In the genomic region with DNA sequence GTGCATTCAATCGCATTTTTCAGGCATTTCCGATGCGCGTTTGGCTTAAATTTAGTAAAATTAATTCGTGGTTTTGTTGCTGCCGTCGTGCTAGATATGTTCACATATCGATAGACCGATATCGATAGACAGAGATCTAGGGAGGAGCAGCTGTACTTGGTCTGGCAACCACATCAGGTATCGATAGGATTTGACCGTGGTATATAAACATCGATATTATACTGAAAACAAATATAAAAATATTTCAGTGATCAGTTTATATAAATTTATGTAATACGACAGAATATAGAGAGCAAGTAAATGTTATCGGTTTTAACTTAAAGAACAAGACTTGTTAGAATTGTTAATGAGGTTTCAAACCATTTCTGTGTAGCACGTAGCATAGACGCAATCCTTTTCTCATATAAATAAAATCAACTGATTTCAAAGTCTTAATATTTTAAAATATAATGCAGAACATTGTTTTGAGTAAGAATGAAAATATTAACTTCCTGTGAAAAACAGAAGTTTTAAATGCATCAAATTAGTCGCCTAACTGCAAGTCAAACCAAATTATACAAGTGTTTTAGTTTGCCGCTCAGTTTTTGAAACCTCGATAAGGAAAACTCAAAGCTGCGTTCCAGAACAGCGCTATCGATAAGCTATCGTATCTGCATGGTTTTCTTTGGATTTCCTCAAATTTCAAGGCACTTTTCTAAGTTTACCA, we compare ENCODE assay signal across 1 fruit fly cellular context.
A peak's percentile ranks its signal among the peaks of the same experiment; 100 is the strongest.
TF ChIP-seq lines count a peak whose summit lies in the region.

TSS of gene wts (minus strand) at position 130 of the 706 bp plus-strand sequence.
TSS of gene dj-1beta (plus strand) at position 628 of the 706 bp plus-strand sequence.

TF ChIP-seq in whole organism, embryonic, 481 proteins besides CTCF, POLR2A, EP300 and RAD21 (continued from another document):
- TF ChIP-seq pan (optimal IDR thresholded peaks at IDR 0.05; lab: Kevin White, UChicago): no peak
- TF ChIP-seq pan (GFP tag; optimal IDR thresholded peaks at IDR 0.05 in 1 of 2, IDR thresholded peaks at IDR 0.05 in 1 of 2): no peak
- no peak for TF ChIP-seq CG7928 (GFP tag; optimal IDR thresholded peaks at IDR 0.05; lab: Kevin White, UChicago)
- no peak for TF ChIP-seq z (GFP tag; IDR thresholded peaks at IDR 0.05; lab: Robert Waterston, UW)
- no peak for TF ChIP-seq wek (GFP tag; optimal IDR thresholded peaks at IDR 0.05; lab: Kevin White, UChicago)
- TF ChIP-seq caup (GFP tag; optimal IDR thresholded peaks at IDR 0.05; lab: Kevin White, UChicago; ENCODE audit: severe bottlenecking): no peak
- TF ChIP-seq zen2 (GFP tag; IDR thresholded peaks at IDR 0.05; lab: Robert Waterston, UW; ENCODE audit: partially characterized antibody): peak; percentile 89
- peak; percentile 83 for TF ChIP-seq CG34224 (GFP tag; IDR thresholded peaks at IDR 0.05; lab: Robert Waterston, UW; ENCODE audit: partially characterized antibody)
- TF ChIP-seq kah (GFP tag; optimal IDR thresholded peaks at IDR 0.05; lab: Kevin White, UChicago): no peak
- no peak for TF ChIP-seq Hand (GFP tag; optimal IDR thresholded peaks at IDR 0.05; lab: Kevin White, UChicago)
- peak; percentile 30 for TF ChIP-seq PHDP (tag; optimal IDR thresholded peaks at IDR 0.05; lab: Kevin White, UChicago)
- no peak for TF ChIP-seq CG5245 (GFP tag; optimal IDR thresholded peaks at IDR 0.05; lab: Kevin White, UChicago)
- TF ChIP-seq CG17912 (GFP tag; optimal IDR thresholded peaks at IDR 0.05; lab: Kevin White, UChicago): no peak
- peak; percentile 97 for TF ChIP-seq Bgb (GFP tag; IDR thresholded peaks at IDR 0.05; lab: Robert Waterston, UW; ENCODE audit: partially characterized antibody)
- no peak for TF ChIP-seq tx (GFP tag; optimal IDR thresholded peaks at IDR 0.05; lab: Kevin White, UChicago)
- no peak for TF ChIP-seq Usf (GFP tag; optimal IDR thresholded peaks at IDR 0.05; lab: Kevin White, UChicago)
- no peak for TF ChIP-seq hth (optimal IDR thresholded peaks at IDR 0.05; lab: Kevin White, UChicago)
- TF ChIP-seq Fer3 (tag; optimal IDR thresholded peaks at IDR 0.05; lab: Kevin White, UChicago): no peak
- TF ChIP-seq CG11456 (GFP tag; IDR thresholded peaks at IDR 0.05; lab: Robert Waterston, UW): no peak
- no peak for TF ChIP-seq al (GFP tag; IDR thresholded peaks at IDR 0.05; lab: Robert Waterston, UW)
- TF ChIP-seq schlank (tag; optimal IDR thresholded peaks at IDR 0.05; lab: Kevin White, UChicago): no peak
- no peak for TF ChIP-seq Bteb2 (GFP tag; optimal IDR thresholded peaks at IDR 0.05; lab: Kevin White, UChicago)
- TF ChIP-seq CG3995 (GFP tag; optimal IDR thresholded peaks at IDR 0.05; lab: Kevin White, UChicago): peak; percentile 89
- no peak for TF ChIP-seq salm (tag; optimal IDR thresholded peaks at IDR 0.05; lab: Kevin White, UChicago)
- no peak for TF ChIP-seq Fer2 (tag; optimal IDR thresholded peaks at IDR 0.05; lab: Kevin White, UChicago)
- TF ChIP-seq grau (tag; optimal IDR thresholded peaks at IDR 0.05; lab: Kevin White, UChicago): peak; percentile 8
- TF ChIP-seq toy (GFP tag; IDR thresholded peaks at IDR 0.05; lab: Robert Waterston, UW): no peak
- TF ChIP-seq CG10366 (GFP tag; IDR thresholded peaks at IDR 0.05; lab: Robert Waterston, UW): no peak
- no peak for TF ChIP-seq gt (GFP tag; IDR thresholded peaks at IDR 0.05; lab: Robert Waterston, UW)
- TF ChIP-seq Chrac-16 (GFP tag; optimal IDR thresholded peaks at IDR 0.05; lab: Kevin White, UChicago): no peak
- TF ChIP-seq Dref (GFP tag; IDR thresholded peaks at IDR 0.05; lab: Robert Waterston, UW): peak; percentile 99
- no peak for TF ChIP-seq ara (GFP tag; IDR thresholded peaks at IDR 0.05; lab: Robert Waterston, UW)
- TF ChIP-seq lola (GFP tag; optimal IDR thresholded peaks at IDR 0.05; lab: Kevin White, UChicago): no peak
- no peak for TF ChIP-seq Awh (GFP tag; IDR thresholded peaks at IDR 0.05; lab: Robert Waterston, UW)
- peak; percentile 92 for TF ChIP-seq CG2116 (GFP tag; optimal IDR thresholded peaks at IDR 0.05; lab: Kevin White, UChicago)
- no peak for TF ChIP-seq sisA (GFP tag; IDR thresholded peaks at IDR 0.05; lab: Robert Waterston, UW)
- peak in 1 of 2 experiments; percentile 13 for TF ChIP-seq eve (GFP tag; optimal IDR thresholded peaks at IDR 0.05; lab: Kevin White, UChicago)
- peak; percentile 86 for TF ChIP-seq unc-4 (GFP tag; IDR thresholded peaks at IDR 0.05; lab: Robert Waterston, UW; ENCODE audit: partially characterized antibody)
- peak; percentile 73; the same call in 3 of the 4 replicates for TF ChIP-seq chinmo (GFP tag; IDR thresholded peaks at IDR 0.05; lab: Robert Waterston, UW; ENCODE audit: partially characterized antibody)
- TF ChIP-seq dpn (GFP tag; optimal IDR thresholded peaks at IDR 0.05; lab: Kevin White, UChicago): no peak
- peak; percentile 52 for TF ChIP-seq CG14710 (tag; optimal IDR thresholded peaks at IDR 0.05; lab: Kevin White, UChicago)
- peak; percentile 74 for TF ChIP-seq hbn (GFP tag; IDR thresholded peaks at IDR 0.05; lab: Robert Waterston, UW; ENCODE audit: partially characterized antibody)
- TF ChIP-seq gfzf (GFP tag; optimal IDR thresholded peaks at IDR 0.05; lab: Kevin White, UChicago): peak; percentile 62
- TF ChIP-seq ewg (GFP tag; optimal IDR thresholded peaks at IDR 0.05; lab: Kevin White, UChicago): no peak
- no peak for TF ChIP-seq run (tag; optimal IDR thresholded peaks at IDR 0.05; lab: Kevin White, UChicago)
- no peak for TF ChIP-seq CG12104 (GFP tag; optimal IDR thresholded peaks at IDR 0.05; lab: Kevin White, UChicago)
- no peak for TF ChIP-seq ash1 (GFP tag; optimal IDR thresholded peaks at IDR 0.05; lab: Kevin White, UChicago)
- TF ChIP-seq CG6765 (GFP tag; optimal IDR thresholded peaks at IDR 0.05; lab: Kevin White, UChicago): no peak
- no peak for TF ChIP-seq fru (optimal IDR thresholded peaks at IDR 0.05; lab: Kevin White, UChicago)
- TF ChIP-seq CG4360 (GFP tag; IDR thresholded peaks at IDR 0.05; lab: Robert Waterston, UW): no peak
- TF ChIP-seq Poxn (GFP tag; IDR thresholded peaks at IDR 0.05; lab: Robert Waterston, UW): no peak
- no peak for TF ChIP-seq ab (GFP tag; optimal IDR thresholded peaks at IDR 0.05; lab: Kevin White, UChicago)
- no peak for TF ChIP-seq Ssrp (tag; optimal IDR thresholded peaks at IDR 0.05; lab: Kevin White, UChicago)
- no peak for TF ChIP-seq CG9215 (GFP tag; IDR thresholded peaks at IDR 0.05; lab: Robert Waterston, UW)
- no peak for TF ChIP-seq Nf-YA (GFP tag; IDR thresholded peaks at IDR 0.05; lab: Robert Waterston, UW)
- TF ChIP-seq CG18476 (GFP tag; optimal IDR thresholded peaks at IDR 0.05; lab: Kevin White, UChicago): no peak
- no peak for TF ChIP-seq fu2 (GFP tag; optimal IDR thresholded peaks at IDR 0.05; lab: Kevin White, UChicago)
- TF ChIP-seq Meics (GFP tag; optimal IDR thresholded peaks at IDR 0.05; lab: Kevin White, UChicago): no peak
- TF ChIP-seq CG2129 (GFP tag; IDR thresholded peaks at IDR 0.05; lab: Robert Waterston, UW; ENCODE audit: partially characterized antibody): peak; percentile 73
- no peak for TF ChIP-seq lov (optimal IDR thresholded peaks at IDR 0.05; lab: Kevin White, UChicago)
- no peak for TF ChIP-seq lov (GFP tag; IDR thresholded peaks at IDR 0.05; lab: Robert Waterston, UW)
- TF ChIP-seq gem (tag; optimal IDR thresholded peaks at IDR 0.05; lab: Kevin White, UChicago): peak; percentile 13
- TF ChIP-seq CG10565 (GFP tag; optimal IDR thresholded peaks at IDR 0.05; lab: Kevin White, UChicago): no peak
- no peak for TF ChIP-seq Stat92E (GFP tag; optimal IDR thresholded peaks at IDR 0.05; lab: Kevin White, UChicago)
- TF ChIP-seq Gsc (GFP tag; IDR thresholded peaks at IDR 0.05; lab: Robert Waterston, UW): no peak
- TF ChIP-seq C15 (GFP tag; IDR thresholded peaks at IDR 0.05; lab: Robert Waterston, UW): no peak
- peak; percentile 26; the same call in 1 of the 2 replicates for TF ChIP-seq CG31441 (GFP tag; IDR thresholded peaks at IDR 0.05; lab: Robert Waterston, UW)
- TF ChIP-seq Doc3 (GFP tag; IDR thresholded peaks at IDR 0.05; lab: Robert Waterston, UW; ENCODE audit: partially characterized antibody): peak; percentile 79
- no peak for TF ChIP-seq Hr78 (GFP tag; optimal IDR thresholded peaks at IDR 0.05; lab: Kevin White, UChicago)
- no peak for TF ChIP-seq cad (GFP tag; optimal IDR thresholded peaks at IDR 0.05; lab: Kevin White, UChicago)
- no peak for TF ChIP-seq CG34376 (GFP tag; optimal IDR thresholded peaks at IDR 0.05; lab: Kevin White, UChicago)
- TF ChIP-seq kay (GFP tag; optimal IDR thresholded peaks at IDR 0.05; lab: Kevin White, UChicago): no peak
- no peak for TF ChIP-seq lbe (GFP tag; optimal IDR thresholded peaks at IDR 0.05; lab: Kevin White, UChicago)
- no peak for TF ChIP-seq CG3838 (GFP tag; optimal IDR thresholded peaks at IDR 0.05; lab: Kevin White, UChicago)
- peak; percentile 45; the same call in 2 of the 3 replicates for TF ChIP-seq row (GFP tag; IDR thresholded peaks at IDR 0.05; lab: Robert Waterston, UW)
- no peak for TF ChIP-seq Blimp-1 (GFP tag; optimal IDR thresholded peaks at IDR 0.05; lab: Kevin White, UChicago)
- TF ChIP-seq fd102C (GFP tag; optimal IDR thresholded peaks at IDR 0.05; lab: Kevin White, UChicago): no peak
- no peak for TF ChIP-seq gcm (GFP tag; optimal IDR thresholded peaks at IDR 0.05; lab: Kevin White, UChicago)
- peak; percentile 45 for TF ChIP-seq Ets97D (GFP tag; optimal IDR thresholded peaks at IDR 0.05; lab: Kevin White, UChicago)
- TF ChIP-seq CG3065 (GFP tag; optimal IDR thresholded peaks at IDR 0.05; lab: Kevin White, UChicago): no peak
- TF ChIP-seq CG12071 (GFP tag; optimal IDR thresholded peaks at IDR 0.05; lab: Kevin White, UChicago): no peak
- no peak for TF ChIP-seq tgo (GFP tag; IDR thresholded peaks at IDR 0.05; lab: Robert Waterston, UW)
- TF ChIP-seq CG2120 (GFP tag; optimal IDR thresholded peaks at IDR 0.05; lab: Kevin White, UChicago): peak; percentile 20
- peak; percentile 13 for TF ChIP-seq lilli (GFP tag; optimal IDR thresholded peaks at IDR 0.05; lab: Kevin White, UChicago)
- TF ChIP-seq CG11696 (GFP tag; IDR thresholded peaks at IDR 0.05; lab: Robert Waterston, UW): no peak
- peak; percentile 99 for TF ChIP-seq her (GFP tag; optimal IDR thresholded peaks at IDR 0.05; lab: Kevin White, UChicago)
- no peak for TF ChIP-seq GATAe (GFP tag; conservative IDR thresholded peaks at IDR 0.05; lab: Robert Waterston, UW)
- no peak for TF ChIP-seq CG7271 (tag; optimal IDR thresholded peaks at IDR 0.05; lab: Kevin White, UChicago)
- no peak for TF ChIP-seq NfI (GFP tag; optimal IDR thresholded peaks at IDR 0.05; lab: Kevin White, UChicago)
- TF ChIP-seq CG1603 (tag; optimal IDR thresholded peaks at IDR 0.05; lab: Kevin White, UChicago): peak; percentile 66
- TF ChIP-seq unpg (GFP tag; optimal IDR thresholded peaks at IDR 0.05; lab: Kevin White, UChicago): no peak
